Worm (Caenorhabditis elegans) whole organism, L1 larva: ENCODE measurements around the gene K08H2.7.

Experiments
- C04F5.9 ChIP-seq: sonication (generic microtip); optimal IDR thresholded peaks from 2 replicates; lab custom pipeline; 2016; ENCODE audit warnings: missing genetic modification characterization, missing compliant biosample characterization
- C16A3.4 ChIP-seq: fragments of 150-350 bp; optimal IDR thresholded peaks from 2 replicates; lab custom pipeline; 2014; ENCODE audit warnings: missing biosample characterization, missing genetic modification characterization
- F16B12.6 ChIP-seq: fragments of 150-350 bp; optimal IDR thresholded peaks from 2 replicates; lab custom pipeline; 2014; ENCODE audit warnings: missing biosample characterization, missing genetic modification characterization
- Y116A8C.19 ChIP-seq: sonication (generic microtip); optimal IDR thresholded peaks from 2 replicates; lab custom pipeline; 2016; ENCODE audit warnings: missing compliant biosample characterization, missing genetic modification characterization, borderline replicate concordance
- aha-1 ChIP-seq: fragments of 150-350 bp; optimal IDR thresholded peaks from 2 replicates; lab custom pipeline; 2014; ENCODE audit warnings: missing biosample characterization, missing genetic modification characterization
- ama-1 ChIP-seq: fragments of 150-350 bp; optimal IDR thresholded peaks from 2 replicates; lab custom pipeline; 2014
- blmp-1 ChIP-seq: fragments of 150-350 bp; optimal IDR thresholded peaks from 2 replicates; lab custom pipeline; 2014; ENCODE audit warnings: missing biosample characterization, missing genetic modification characterization
- ceh-63 ChIP-seq: fragments of 200-800 bp; sonication (Bioruptor generic); optimal IDR thresholded peaks from 2 replicates; lab custom pipeline; 2018; ENCODE audit warnings: mild to moderate bottlenecking, missing genetic modification characterization, missing compliant biosample characterization
- ceh-82 ChIP-seq, 3 experiments: fragments of 150-350 bp in 1 of 3; sonication (generic microtip) in 2 of 3; optimal IDR thresholded peaks; 2 replicates each; lab custom pipeline; 2014 to 2017; ENCODE audit warnings: missing biosample characterization in 3 of 3, missing genetic modification characterization in 3 of 3
- ces-1 ChIP-seq: fragments of 150-350 bp; optimal IDR thresholded peaks from 2 replicates; lab custom pipeline; 2014; ENCODE audit warnings: missing biosample characterization, missing genetic modification reagents, missing genetic modification characterization
- efl-1 ChIP-seq, 4 experiments: fragments of 150-350 bp; optimal IDR thresholded peaks in 3 of 4; peaks in 1 of 4; 1 replicate in 1 of 4; 2 replicates in 3 of 4; lab custom pipeline; 2014; ENCODE audit warnings: missing biosample characterization in 2 of 4, missing genetic modification characterization in 2 of 4, missing genetic modification reagents in 2 of 4
- efl-3 ChIP-seq: fragments of 200-800 bp; sonication (Bioruptor generic); optimal IDR thresholded peaks from 2 replicates; lab custom pipeline; 2018; ENCODE audit warnings: mild to moderate bottlenecking, missing genetic modification characterization, missing compliant biosample characterization
- elt-2 ChIP-seq: sonication (generic microtip); optimal IDR thresholded peaks from 2 replicates; lab custom pipeline; 2016; ENCODE audit warnings: missing genetic modification characterization, mild to moderate bottlenecking, inconsistent platforms, missing compliant biosample characterization, missing genetic modification reagents
- ets-5 ChIP-seq: fragments of 200-800 bp; sonication (Bioruptor generic); IDR thresholded peaks from 2 replicates; pipeline ENCODE4 v1.3.6; 2022; ENCODE audit warnings: missing genetic modification characterization, missing compliant biosample characterization
- hlh-17 ChIP-seq: fragments of 200-800 bp; sonication (Bioruptor generic); optimal IDR thresholded peaks from 2 replicates; lab custom pipeline; 2018; ENCODE audit warnings: missing genetic modification characterization, mild to moderate bottlenecking, missing compliant biosample characterization, moderate library complexity, borderline replicate concordance
- hpl-2 ChIP-seq: fragments of 150-350 bp; optimal IDR thresholded peaks from 2 replicates; lab custom pipeline; 2014; ENCODE audit warnings: missing biosample characterization, missing genetic modification reagents, missing genetic modification characterization
- lin-13 ChIP-seq: fragments of 150-350 bp; optimal IDR thresholded peaks from 2 replicates; lab custom pipeline; 2014; ENCODE audit warnings: missing biosample characterization, missing genetic modification reagents, missing genetic modification characterization
- lin-14 ChIP-seq: fragments of 200-800 bp; sonication (Bioruptor generic); optimal IDR thresholded peaks from 2 replicates; lab custom pipeline; 2018; ENCODE audit warnings: mild to moderate bottlenecking, missing genetic modification characterization, moderate library complexity, missing compliant biosample characterization
- lin-35 ChIP-seq, 2 experiments: fragments of 150-350 bp; optimal IDR thresholded peaks; 2 replicates each; lab custom pipeline; 2014; ENCODE audit warnings: missing biosample characterization in 2 of 2, missing genetic modification characterization in 2 of 2, missing genetic modification reagents in 2 of 2
- lin-39 ChIP-seq: fragments of 150-350 bp; optimal IDR thresholded peaks from 2 replicates; lab custom pipeline; 2014; ENCODE audit warnings: missing biosample characterization, missing genetic modification reagents, missing genetic modification characterization
- lir-3 ChIP-seq: sonication (generic microtip); optimal IDR thresholded peaks from 2 replicates; lab custom pipeline; 2016; ENCODE audit warnings: mild to moderate bottlenecking, missing genetic modification characterization, moderate library complexity, missing compliant biosample characterization; ENCODE audit not compliant: poor library complexity
- lsy-2 ChIP-seq, 2 experiments: fragments of 150-350 bp; optimal IDR thresholded peaks; 2 replicates each; lab custom pipeline; 2014; ENCODE audit warnings: missing biosample characterization in 2 of 2, missing genetic modification characterization in 2 of 2
- mab-9 ChIP-seq: fragments of 200-800 bp; sonication (Bioruptor generic); IDR thresholded peaks from 2 replicates; pipeline ENCODE4 v1.3.6; 2022; ENCODE audit warnings: missing genetic modification reagents, missing genetic modification characterization, missing compliant biosample characterization
- mef-2 ChIP-seq: fragments of 150-350 bp; optimal IDR thresholded peaks from 2 replicates; lab custom pipeline; 2014; ENCODE audit warnings: missing biosample characterization, missing genetic modification characterization
- mep-1 ChIP-seq: fragments of 150-350 bp; optimal IDR thresholded peaks from 2 replicates; lab custom pipeline; 2014; ENCODE audit warnings: missing biosample characterization, missing genetic modification characterization
- nhr-19 ChIP-seq: fragments of 200-800 bp; sonication (Bioruptor generic); conservative IDR thresholded peaks from 2 replicates; pipeline ENCODE4 v1.3.6; 2022; ENCODE audit warnings: missing genetic modification characterization, missing compliant biosample characterization
- nhr-20 ChIP-seq: sonication (generic microtip); optimal IDR thresholded peaks from 2 replicates; lab custom pipeline; 2016; ENCODE audit warnings: mild to moderate bottlenecking, missing genetic modification characterization, missing compliant biosample characterization
- nhr-71 ChIP-seq: sonication (generic microtip); optimal IDR thresholded peaks from 2 replicates; lab custom pipeline; 2016; ENCODE audit warnings: mild to moderate bottlenecking, missing genetic modification characterization, moderate library complexity, missing compliant biosample characterization
- nhr-76 ChIP-seq: sonication (generic microtip); optimal IDR thresholded peaks from 2 replicates; lab custom pipeline; 2017; ENCODE audit warnings: missing biosample characterization, missing genetic modification characterization
- nhr-84 ChIP-seq: sonication (generic microtip); optimal IDR thresholded peaks from 2 replicates; lab custom pipeline; 2017; ENCODE audit warnings: missing biosample characterization, missing genetic modification characterization
- nhr-85 ChIP-seq: sonication (generic microtip); peaks from one replicate; lab custom pipeline; 2016; ENCODE audit warnings: missing genetic modification characterization, inconsistent platforms, missing compliant biosample characterization
- pag-3 ChIP-seq: sonication (generic microtip); optimal IDR thresholded peaks from 2 replicates; lab custom pipeline; 2017; ENCODE audit warnings: missing genetic modification characterization, mild to moderate bottlenecking, missing compliant biosample characterization, antibody characterized with exemption, borderline replicate concordance; ENCODE audit not compliant: insufficient read depth
- pax-3 ChIP-seq: fragments of 200-800 bp; sonication (Bioruptor generic); optimal IDR thresholded peaks from 2 replicates; lab custom pipeline; 2018; ENCODE audit warnings: mild to moderate bottlenecking, missing genetic modification characterization, moderate library complexity, missing compliant biosample characterization
- rnt-1 ChIP-seq: sonication (generic microtip); optimal IDR thresholded peaks from 2 replicates; lab custom pipeline; 2016; ENCODE audit warnings: mild to moderate bottlenecking, missing genetic modification characterization, moderate library complexity, missing compliant biosample characterization
- skn-1 ChIP-seq: fragments of 150-350 bp; optimal IDR thresholded peaks from 2 replicates; lab custom pipeline; 2014; ENCODE audit warnings: missing biosample characterization, missing genetic modification characterization
- snpc-4 ChIP-seq: fragments of 150-350 bp; optimal IDR thresholded peaks from 2 replicates; lab custom pipeline; 2014; ENCODE audit warnings: missing biosample characterization, missing genetic modification characterization
- tlp-1 ChIP-seq: fragments of 150-350 bp; optimal IDR thresholded peaks from 2 replicates; lab custom pipeline; 2014; ENCODE audit warnings: missing biosample characterization, missing genetic modification characterization
- unc-130 ChIP-seq: fragments of 150-350 bp; optimal IDR thresholded peaks from 2 replicates; lab custom pipeline; 2017; ENCODE audit warnings: missing biosample characterization, missing genetic modification characterization, inconsistent platforms
- unc-30 ChIP-seq: sonication (generic microtip); optimal IDR thresholded peaks from 2 replicates; lab custom pipeline; 2017; ENCODE audit warnings: missing biosample characterization, missing genetic modification characterization
- unc-98 ChIP-seq: fragments of 200-800 bp; sonication (Bioruptor generic); IDR thresholded peaks from 2 replicates; pipeline ENCODE4 v1.3.6; 2022; ENCODE audit warnings: missing genetic modification characterization, missing compliant biosample characterization
- xbp-1 ChIP-seq: sonication (generic microtip); optimal IDR thresholded peaks from 2 replicates; lab custom pipeline; 2016; ENCODE audit warnings: missing genetic modification characterization, missing compliant biosample characterization
- zag-1 ChIP-seq: fragments of 150-350 bp; optimal IDR thresholded peaks from 2 replicates; lab custom pipeline; 2014; ENCODE audit warnings: missing biosample characterization, missing genetic modification characterization
- ztf-11 ChIP-seq, 2 experiments: sonication (generic microtip); optimal IDR thresholded peaks; 2 replicates each; lab custom pipeline; 2016 to 2017; ENCODE audit warnings: missing genetic modification characterization in 2 of 2, missing biosample characterization in 1 of 2, missing compliant biosample characterization in 1 of 2
- ztf-4 ChIP-seq: fragments of 150-350 bp; optimal IDR thresholded peaks from 2 replicates; lab custom pipeline; 2014; ENCODE audit warnings: missing biosample characterization, missing genetic modification characterization

K08H2.7 gene

DNA sequence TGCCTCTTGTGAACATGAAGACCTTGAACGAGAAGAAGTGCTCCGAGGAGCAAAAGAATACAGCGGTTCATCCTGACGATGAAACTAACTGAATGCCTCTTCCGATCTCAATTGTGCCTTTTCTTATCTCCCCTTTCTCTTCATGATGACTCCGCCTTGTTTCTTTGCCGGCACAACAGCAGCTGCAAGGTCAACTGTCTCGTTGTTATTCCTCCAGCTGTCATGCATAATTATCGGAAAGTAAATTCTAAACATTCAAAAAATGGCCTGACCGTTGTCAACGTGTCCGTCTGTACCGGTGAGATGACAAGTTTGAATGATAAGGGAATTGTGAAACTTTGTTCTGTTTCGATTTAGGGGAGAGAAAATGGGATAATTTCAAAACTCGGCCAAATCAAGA, 26.9 kb downstream of the K08H2.7 start, which contains the start of gene asp-4:
Gene asp-4 (minus strand): TSS at position 106 of the 400 bp plus-strand sequence.
- TF ChIP-seq ztf-4, result no peak
- no peak for TF ChIP-seq mef-2 (tag; lab: Kevin White, UChicago)
- no peak for TF ChIP-seq unc-98 (GFP tag; lab: Robert Waterston, UW)
- no peak for TF ChIP-seq snpc-4 (tag; lab: Kevin White, UChicago)
- no peak for TF ChIP-seq ceh-63 (GFP tag; lab: Kevin White, UChicago)
- TF ChIP-seq ces-1, result no peak
- TF ChIP-seq ets-5 (GFP tag; lab: Robert Waterston, UW), result no peak
- no peak for TF ChIP-seq lin-39
- no peak for TF ChIP-seq xbp-1 (tag; lab: Kevin White, UChicago)
- TF ChIP-seq efl-3 (GFP tag; lab: Kevin White, UChicago), result no peak
- peak; percentile 69 for TF ChIP-seq nhr-85 (tag; lab: Kevin White, UChicago)
- TF ChIP-seq aha-1 (tag; lab: Kevin White, UChicago), result no peak
- no peak for TF ChIP-seq Y116A8C.19
- TF ChIP-seq ama-1, result no peak
- TF ChIP-seq zag-1, result no peak
- TF ChIP-seq unc-30 (tag; lab: Kevin White, UChicago), result no peak
- TF ChIP-seq mab-9 (GFP tag; lab: Robert Waterston, UW), result 0 out of 2 replicates have a peak, but pooled peaks have one; percentile 14
- no peak for TF ChIP-seq nhr-84 (tag; lab: Kevin White, UChicago)
- no peak for TF ChIP-seq F16B12.6 (tag; lab: Kevin White, UChicago)
- no peak for TF ChIP-seq C04F5.9 (tag; lab: Kevin White, UChicago)
- TF ChIP-seq pax-3 (tag; lab: Kevin White, UChicago), result no peak
- peak; percentile 39 for TF ChIP-seq lin-14
- TF ChIP-seq lir-3 (tag; lab: Kevin White, UChicago), result no peak
- peak; percentile 37 for TF ChIP-seq mep-1
- no peak for TF ChIP-seq C16A3.4 (tag; lab: Kevin White, UChicago)
- no peak for TF ChIP-seq hpl-2 (GFP tag; lab: Kevin White, UChicago)
- TF ChIP-seq ztf-11 (tag; optimal IDR thresholded peaks at IDR 0.05; lab: Kevin White, UChicago), result no peak
- no peak for TF ChIP-seq ceh-82 (tag; optimal IDR thresholded peaks at IDR 0.05; lab: Kevin White, UChicago)
- peak; percentile 40 for TF ChIP-seq blmp-1 (tag; lab: Kevin White, UChicago)
- no peak for TF ChIP-seq lsy-2 (tag; optimal IDR thresholded peaks at IDR 0.05; lab: Kevin White, UChicago)
- TF ChIP-seq hlh-17, result no peak
- no peak for TF ChIP-seq nhr-19

ce11 chrX:13220609-13221008, 27.6 kb downstream of the K08H2.7 start:
- TF ChIP-seq efl-1 (optimal IDR thresholded peaks at IDR 0.05; lab: Kevin White, UChicago), result no peak
- no peak for TF ChIP-seq efl-1 (GFP tag; optimal IDR thresholded peaks at IDR 0.05 in 1 of 2; lab: Kevin White, UChicago)
- TF ChIP-seq rnt-1 (tag; lab: Kevin White, UChicago), result peak; percentile 65
- no peak for TF ChIP-seq nhr-76
- TF ChIP-seq pag-3, result peak; percentile 71
- TF ChIP-seq efl-3 (GFP tag; lab: Kevin White, UChicago), result no peak
- peak; percentile 69 for TF ChIP-seq lin-14
- no peak for TF ChIP-seq elt-2 (tag; lab: Kevin White, UChicago)
- TF ChIP-seq lir-3 (tag; lab: Kevin White, UChicago), result no peak
- TF ChIP-seq tlp-1, result no peak
- TF ChIP-seq skn-1 (tag; lab: Kevin White, UChicago), result no peak
- TF ChIP-seq C16A3.4 (tag; lab: Kevin White, UChicago), result no peak
- peak in 1 of 2 experiments; percentile 0 for TF ChIP-seq lin-35 (GFP tag; optimal IDR thresholded peaks at IDR 0.05; lab: Kevin White, UChicago)
- peak; percentile 59 for TF ChIP-seq nhr-71
- TF ChIP-seq ceh-63 (GFP tag; lab: Kevin White, UChicago), result no peak
- peak; percentile 84 for TF ChIP-seq snpc-4 (tag; lab: Kevin White, UChicago)
- TF ChIP-seq nhr-20 (tag; lab: Kevin White, UChicago), result peak; percentile 5
- TF ChIP-seq lin-13, result no peak
- TF ChIP-seq lsy-2 (tag; optimal IDR thresholded peaks at IDR 0.05; lab: Kevin White, UChicago), result peak in 1 of 2 experiments; percentile 40
- no peak for TF ChIP-seq blmp-1 (tag; lab: Kevin White, UChicago)
- peak; percentile 36 for TF ChIP-seq unc-130 (tag; lab: Kevin White, UChicago)
